Worm (Caenorhabditis elegans) whole organism, L3 larva: ENCODE measurements around the gene F42C5.6.

Source experiments
- ceh-9 ChIP-seq: sonication (generic microtip); optimal IDR thresholded peaks from 2 replicates; lab custom pipeline; 2018; ENCODE audit warnings: missing biosample characterization, missing genetic modification characterization
- nhr-237 ChIP-seq: fragments of 150-350 bp; optimal IDR thresholded peaks from 2 replicates; lab custom pipeline; 2014; ENCODE audit warnings: missing biosample characterization, missing genetic modification characterization
- unc-62 ChIP-seq: fragments of 150-350 bp; sonication (generic microtip); optimal IDR thresholded peaks from 4 replicates; lab custom pipeline; 2014; ENCODE audit warnings: missing biosample characterization, missing genetic modification reagents, missing genetic modification characterization

- no peak for TF ChIP-seq ceh-9 (tag; lab: Kevin White, UChicago)
- no peak for TF ChIP-seq nhr-237 (tag; lab: Kevin White, UChicago)
- no peak for TF ChIP-seq unc-62
These were observed 35.1 kb upstream of the F42C5.6 start for ce11 chrIV:7344020-7344419.
